Worm (Caenorhabditis elegans) whole organism, L3 larva: ENCODE data around the gene dhhc-5.

Source experiments
- ceh-16 ChIP-seq: sonication (generic microtip); optimal IDR thresholded peaks from 2 replicates; lab custom pipeline; 2017; ENCODE audit warnings: missing biosample characterization, missing genetic modification characterization
- elt-2 ChIP-seq: sonication (generic microtip); optimal IDR thresholded peaks from 2 replicates; lab custom pipeline; 2016; ENCODE audit warnings: missing genetic modification reagents, mild to moderate bottlenecking, missing genetic modification characterization, missing compliant biosample characterization
- nfya-1 ChIP-seq: sonication (generic microtip); optimal IDR thresholded peaks from 2 replicates; lab custom pipeline; 2017; ENCODE audit warnings: missing genetic modification characterization, mild to moderate bottlenecking, missing compliant biosample characterization, antibody characterized with exemption, moderate library complexity; ENCODE audit not compliant: insufficient read depth
- nhr-25 ChIP-seq: sonication (generic microtip); optimal IDR thresholded peaks from 2 replicates; lab custom pipeline; 2017; ENCODE audit warnings: missing biosample characterization, missing genetic modification characterization
- nhr-28 ChIP-seq: fragments of 150-350 bp; optimal IDR thresholded peaks from 2 replicates; lab custom pipeline; 2014; ENCODE audit warnings: missing biosample characterization, missing genetic modification characterization
- pqm-1 ChIP-seq: fragments of 150-350 bp; optimal IDR thresholded peaks from 2 replicates; lab custom pipeline; 2017; ENCODE audit warnings: missing biosample characterization, missing genetic modification characterization, inconsistent platforms
- skn-1 ChIP-seq: fragments of 150-350 bp; optimal IDR thresholded peaks from 2 replicates; lab custom pipeline; 2014; ENCODE audit warnings: missing biosample characterization, missing genetic modification characterization
- snpc-4 ChIP-seq: fragments of 150-350 bp; optimal IDR thresholded peaks from 2 replicates; lab custom pipeline; 2014; ENCODE audit warnings: missing biosample characterization, missing genetic modification characterization
- unc-62 ChIP-seq: fragments of 150-350 bp; sonication (generic microtip); optimal IDR thresholded peaks from 4 replicates; lab custom pipeline; 2014; ENCODE audit warnings: missing biosample characterization, missing genetic modification reagents, missing genetic modification characterization
- ztf-11 ChIP-seq: fragments of 150-350 bp; optimal IDR thresholded peaks from 2 replicates; lab custom pipeline; 2014; ENCODE audit warnings: missing biosample characterization, missing genetic modification characterization

ce11 chrIII:6848654-6849204, at the start of gene dhhc-5:
- TF ChIP-seq ceh-16 (tag; lab: Kevin White, UChicago) (no peak), nhr-25 (tag; lab: Kevin White, UChicago) (no peak), nfya-1 (tag; lab: Kevin White, UChicago) (no peak), snpc-4 (no peak), nhr-28 (tag; lab: Kevin White, UChicago) (no peak), pqm-1 (tag; lab: Kevin White, UChicago) (peak; percentile 41), unc-62 (GFP tag; lab: Kevin White, UChicago) (no peak), elt-2 (tag; lab: Kevin White, UChicago) (peak; percentile 86), skn-1 (tag; lab: Kevin White, UChicago) (peak; percentile 24), ztf-11 (tag; lab: Kevin White, UChicago) (no peak)
